Fruit fly (Drosophila melanogaster): ENCODE data around the gene CG13606.

Gene CG13606

dm6 chr3R:24205935-24206334, 33.5 kb downstream of the CG13606 start (continued):
- TF ChIP-seq CG10959 (GFP tag; IDR thresholded peaks at IDR 0.05) = no peak
- peak; percentile 68; the same call in 2 of the 3 replicates for TF ChIP-seq CG17361 (GFP tag; IDR thresholded peaks at IDR 0.05)
- no peak for TF ChIP-seq Antp (GFP tag; optimal IDR thresholded peaks at IDR 0.05)
- TF ChIP-seq B-H2 (GFP tag; optimal IDR thresholded peaks at IDR 0.05) = no peak
- TF ChIP-seq ase (GFP tag; IDR thresholded peaks at IDR 0.05) = no peak
- TF ChIP-seq jumu (GFP tag; optimal IDR thresholded peaks at IDR 0.05) = no peak
- no peak for TF ChIP-seq ssp (GFP tag; IDR thresholded peaks at IDR 0.05)
- TF ChIP-seq bcd (GFP tag; optimal IDR thresholded peaks at IDR 0.05) = no peak
- TF ChIP-seq Med (GFP tag) = peak; percentile 63
- TF ChIP-seq phol (tag; optimal IDR thresholded peaks at IDR 0.05) = peak; percentile 66
- TF ChIP-seq CG31441 (GFP tag; IDR thresholded peaks at IDR 0.05) = peak; percentile 63; the same call in 1 of the 2 replicates
- no peak for TF ChIP-seq oc (tag; optimal IDR thresholded peaks at IDR 0.05)
- TF ChIP-seq br (optimal IDR thresholded peaks at IDR 0.05) = no peak
- no peak for TF ChIP-seq sob (GFP tag; IDR thresholded peaks at IDR 0.05)
- peak; percentile 77 for TF ChIP-seq D19B (GFP tag; optimal IDR thresholded peaks at IDR 0.05)
- no peak for TF ChIP-seq sens (GFP tag)
- no peak for TF ChIP-seq sc (optimal IDR thresholded peaks at IDR 0.05)
- peak; percentile 12 for TF ChIP-seq sc (GFP tag; optimal IDR thresholded peaks at IDR 0.05)
- TF ChIP-seq Ptx1 (GFP tag; IDR thresholded peaks at IDR 0.05) = peak; percentile 52; the same call in 1 of the 2 replicates
- TF ChIP-seq CoRest (tag; optimal IDR thresholded peaks at IDR 0.05) = peak; percentile 58
- no peak for TF ChIP-seq CG13123 (GFP tag; optimal IDR thresholded peaks at IDR 0.05)
- peak; percentile 18 for TF ChIP-seq Meics (GFP tag; optimal IDR thresholded peaks at IDR 0.05)
- no peak for TF ChIP-seq grn (GFP tag; optimal IDR thresholded peaks at IDR 0.05)
- TF ChIP-seq CG5180 (GFP tag; optimal IDR thresholded peaks at IDR 0.05) = peak; percentile 14
- no peak for TF ChIP-seq lbe (GFP tag; optimal IDR thresholded peaks at IDR 0.05)
- TF ChIP-seq trem (tag; optimal IDR thresholded peaks at IDR 0.05) = no peak
- TF ChIP-seq crp (GFP tag; optimal IDR thresholded peaks at IDR 0.05) = no peak
- TF ChIP-seq CG6854 (GFP tag; optimal IDR thresholded peaks at IDR 0.05) = no peak

dm6 chr3R:24206341-24207114, 34.1 kb downstream of the CG13606 start:
- TF ChIP-seq Aef1 (GFP tag; IDR thresholded peaks at IDR 0.05) (0 out of 3 replicates have a peak, but pooled peaks have one; percentile 13), Optix (GFP tag; IDR thresholded peaks at IDR 0.05) (peak; percentile 62; the same call in 2 of the 3 replicates), CG8290 (GFP tag; optimal IDR thresholded peaks at IDR 0.05) (no peak), CG8290 (tag; optimal IDR thresholded peaks at IDR 0.05) (peak in 1 of 2 experiments; percentile 65), CG12071 (GFP tag; optimal IDR thresholded peaks at IDR 0.05) (peak; percentile 41), CG2202 (tag; optimal IDR thresholded peaks at IDR 0.05) (no peak), ems (GFP tag; optimal IDR thresholded peaks at IDR 0.05) (peak; percentile 38), CG3407 (GFP tag; optimal IDR thresholded peaks at IDR 0.05) (peak; percentile 27), H15 (GFP tag; IDR thresholded peaks at IDR 0.05) (peak; percentile 52; the same call in 1 of the 3 replicates), exex (tag; optimal IDR thresholded peaks at IDR 0.05) (no peak), wek (GFP tag; optimal IDR thresholded peaks at IDR 0.05) (peak; percentile 36), CG12219 (GFP tag; optimal IDR thresholded peaks at IDR 0.05) (peak; percentile 61), CG32772 (GFP tag; IDR thresholded peaks at IDR 0.05) (peak; percentile 49; the same call in 1 of the 2 replicates), CG15601 (tag; optimal IDR thresholded peaks at IDR 0.05) (peak; percentile 52), MTF-1 (GFP tag; optimal IDR thresholded peaks at IDR 0.05; ENCODE audit: borderline replicate concordance) (no peak), croc (GFP tag; conservative IDR thresholded peaks at IDR 0.05) (peak; percentile 20; the same call in 1 of the 3 replicates), CG3847 (GFP tag; IDR thresholded peaks at IDR 0.05) (no peak), pnt (GFP tag; optimal IDR thresholded peaks at IDR 0.05) (peak; percentile 40), CG4820 (GFP tag; optimal IDR thresholded peaks at IDR 0.05) (peak; percentile 25), Elba2 (GFP tag; optimal IDR thresholded peaks at IDR 0.05) (no peak), YL-1 (GFP tag; optimal IDR thresholded peaks at IDR 0.05) (no peak), ci (GFP tag; IDR thresholded peaks at IDR 0.05) (peak; percentile 92), bcd (GFP tag; optimal IDR thresholded peaks at IDR 0.05) (peak; percentile 34), nmo (GFP tag; optimal IDR thresholded peaks at IDR 0.05) (peak; percentile 64)

Measured in whole organism, embryonic.